Fruit fly (Drosophila melanogaster) whole organism, wandering third instar larva: Measurements from ENCODE around the gene elg1.

ENCODE experiments used
- jim ChIP-seq: fragments of 175-275, 200-325 bp; sonication (Bioruptor generic); optimal IDR thresholded peaks from 2 replicates; lab custom pipeline; 2016; ENCODE audit warnings: missing biosample characterization, mild to moderate bottlenecking, missing genetic modification characterization
- lola ChIP-seq: fragments of >200 bp; optimal IDR thresholded peaks from 2 replicates; lab custom pipeline; 2017; ENCODE audit warnings: missing biosample characterization, missing genetic modification characterization

dm6 chr3L:16168503-16169189 lies 36.8 kb downstream of the elg1 start:
- TF ChIP-seq lola (GFP tag; lab: Kevin White, UChicago), result no peak
- TF ChIP-seq jim (GFP tag; lab: Kevin White, UChicago), result no peak
